Fruit fly (Drosophila melanogaster) whole organism, prepupa: ENCODE results near the gene CG15141.

Experiments used
- Blimp-1 ChIP-seq: fragments of 200-800 bp; sonication (Bioruptor generic); optimal IDR thresholded peaks from 3 replicates; lab custom pipeline; 2017; ENCODE audit warnings: missing biosample characterization, missing genetic modification characterization, mild to moderate bottlenecking, moderate library complexity, missing genetic modification reagents
- CG10631 ChIP-seq: fragments of 200-800 bp; sonication (Bioruptor generic); optimal IDR thresholded peaks from 2 replicates; lab custom pipeline; 2016; ENCODE audit warnings: missing biosample characterization, missing genetic modification characterization
- CG10669 ChIP-seq: fragments of 200-800 bp; sonication (Bioruptor generic); optimal IDR thresholded peaks from 3 replicates; lab custom pipeline; 2018; ENCODE audit warnings: missing biosample characterization, mild to moderate bottlenecking, missing genetic modification characterization, moderate library complexity
- CG11294 ChIP-seq: fragments of 200-800 bp; sonication (Bioruptor generic); IDR thresholded peaks from 2 replicates; pipeline ENCODE4 v1.3.6; 2022; ENCODE audit warnings: missing biosample characterization, missing genetic modification characterization
- CG11762 ChIP-seq: fragments of 200-800 bp; sonication (Bioruptor generic); optimal IDR thresholded peaks from 3 replicates; lab custom pipeline; 2016; ENCODE audit warnings: missing biosample characterization, missing genetic modification characterization; ENCODE audit not compliant: insufficient read depth
- CG11902 ChIP-seq: fragments of 200-800 bp; sonication (Bioruptor generic); optimal IDR thresholded peaks from 3 replicates; lab custom pipeline; 2016; ENCODE audit warnings: missing biosample characterization, missing genetic modification characterization
- CG15336 ChIP-seq: fragments of 200-800 bp; sonication (Bioruptor generic); IDR thresholded peaks from 2 replicates; pipeline ENCODE4 v1.3.6; 2022; ENCODE audit warnings: missing biosample characterization, missing genetic modification characterization
- CG3032 ChIP-seq: fragments of 200-800 bp; optimal IDR thresholded peaks from 2 replicates; lab custom pipeline; 2019; ENCODE audit warnings: missing biosample characterization, mild to moderate bottlenecking, missing genetic modification characterization, moderate library complexity
- CG32006 ChIP-seq: fragments of 200-800 bp; sonication (Bioruptor generic); optimal IDR thresholded peaks from 3 replicates; lab custom pipeline; 2017; ENCODE audit warnings: missing biosample characterization, mild to moderate bottlenecking, missing genetic modification characterization
- CG34406 ChIP-seq: fragments of 200-800 bp; sonication (Bioruptor generic); optimal IDR thresholded peaks from 3 replicates; lab custom pipeline; 2016; ENCODE audit warnings: missing biosample characterization, missing genetic modification characterization
- CG4318 ChIP-seq: fragments of 200-800 bp; sonication (Bioruptor generic); optimal IDR thresholded peaks from 3 replicates; lab custom pipeline; 2017; ENCODE audit warnings: missing biosample characterization, mild to moderate bottlenecking, missing genetic modification characterization
- CG6276 ChIP-seq: fragments of 200-800 bp; sonication (Bioruptor generic); optimal IDR thresholded peaks from 2 replicates; lab custom pipeline; 2017; ENCODE audit warnings: missing biosample characterization, mild to moderate bottlenecking, missing genetic modification characterization
- CG6792 ChIP-seq: fragments of 200-800 bp; sonication (Bioruptor generic); optimal IDR thresholded peaks from 3 replicates; lab custom pipeline; 2016; ENCODE audit warnings: missing biosample characterization, missing genetic modification characterization
- CG6808 ChIP-seq: fragments of 200-800 bp; sonication (Bioruptor generic); optimal IDR thresholded peaks from 3 replicates; lab custom pipeline; 2017; ENCODE audit warnings: missing biosample characterization, missing genetic modification characterization, mild to moderate bottlenecking, moderate library complexity, missing genetic modification reagents
- CG6854 ChIP-seq: fragments of 200-800 bp; sonication (Bioruptor generic); optimal IDR thresholded peaks from 2 replicates; lab custom pipeline; 2017; ENCODE audit warnings: missing biosample characterization, mild to moderate bottlenecking, missing genetic modification characterization
- CG7368 ChIP-seq: fragments of 200-800 bp; sonication (Bioruptor generic); optimal IDR thresholded peaks from 3 replicates; lab custom pipeline; 2016; ENCODE audit warnings: missing biosample characterization, missing genetic modification characterization
- CG8119 ChIP-seq: fragments of 200-800 bp; sonication (Bioruptor generic); IDR thresholded peaks from 3 replicates; pipeline ENCODE4 v1.3.6; 2022; ENCODE audit warnings: missing biosample characterization, missing genetic modification characterization
- CG8632 ChIP-seq: fragments of 200-800 bp; sonication (Bioruptor generic); optimal IDR thresholded peaks from 3 replicates; lab custom pipeline; 2016; ENCODE audit warnings: missing biosample characterization, missing genetic modification characterization
- Eip75B ChIP-seq: fragments of 200-800 bp; sonication (Bioruptor generic); optimal IDR thresholded peaks from 3 replicates; lab custom pipeline; 2016; ENCODE audit warnings: missing biosample characterization, missing genetic modification characterization
- Eip78C ChIP-seq: fragments of 200-800 bp; sonication (Bioruptor generic); peaks from one replicate; lab custom pipeline; 2016; ENCODE audit warnings: missing biosample characterization, missing genetic modification characterization
- Ets21C ChIP-seq: fragments of 200-800 bp; sonication (Bioruptor generic); optimal IDR thresholded peaks from 3 replicates; lab custom pipeline; 2016; ENCODE audit warnings: missing biosample characterization, missing genetic modification characterization
- Ets96B ChIP-seq: fragments of 200-800 bp; optimal IDR thresholded peaks from 2 replicates; lab custom pipeline; 2019; ENCODE audit warnings: missing biosample characterization, mild to moderate bottlenecking, missing genetic modification characterization, moderate library complexity
- Gug ChIP-seq: fragments of 200-800 bp; sonication (Bioruptor generic); IDR thresholded peaks from 2 replicates; pipeline ENCODE4 v1.3.6; 2022; ENCODE audit warnings: missing biosample characterization, missing genetic modification characterization
- Hr38 ChIP-seq: sonication (Bioruptor generic); optimal IDR thresholded peaks from 2 replicates; lab custom pipeline; 2016; ENCODE audit warnings: missing biosample characterization, missing genetic modification characterization
- Hr39 ChIP-seq: fragments of 200-800 bp; sonication (Bioruptor generic); optimal IDR thresholded peaks from 2 replicates; lab custom pipeline; 2016; ENCODE audit warnings: missing biosample characterization, missing genetic modification characterization
- Hr4 ChIP-seq: fragments of 200-800 bp; sonication (Bioruptor generic); optimal IDR thresholded peaks from 3 replicates; lab custom pipeline; 2016; ENCODE audit warnings: missing biosample characterization, missing genetic modification characterization
- Met ChIP-seq: fragments of 200-800 bp; sonication (Bioruptor generic); optimal IDR thresholded peaks from 3 replicates; lab custom pipeline; 2016; ENCODE audit warnings: missing biosample characterization, missing genetic modification characterization
- Sox102F ChIP-seq: fragments of 200-800 bp; sonication (Bioruptor generic); optimal IDR thresholded peaks from 2 replicates; lab custom pipeline; 2016; ENCODE audit warnings: missing biosample characterization, mild to moderate bottlenecking, missing genetic modification characterization
- Sox14 ChIP-seq: fragments of 200-800 bp; sonication (Bioruptor generic); optimal IDR thresholded peaks from 3 replicates; lab custom pipeline; 2016; ENCODE audit warnings: missing biosample characterization, missing genetic modification characterization
- Sox15 ChIP-seq: fragments of 200-800 bp; sonication (Bioruptor generic); optimal IDR thresholded peaks from 3 replicates; lab custom pipeline; 2016; ENCODE audit warnings: missing biosample characterization, missing genetic modification characterization
- acj6 ChIP-seq: fragments of 200-800 bp; sonication (Bioruptor generic); optimal IDR thresholded peaks from 3 replicates; lab custom pipeline; 2016; ENCODE audit warnings: missing biosample characterization, missing genetic modification characterization
- cyc ChIP-seq: fragments of 200-800 bp; sonication (Bioruptor generic); optimal IDR thresholded peaks from 3 replicates; lab custom pipeline; 2016; ENCODE audit warnings: missing biosample characterization, missing genetic modification characterization
- dac ChIP-seq: fragments of 200-800 bp; sonication (Bioruptor generic); optimal IDR thresholded peaks from 2 replicates; lab custom pipeline; 2017; ENCODE audit warnings: missing biosample characterization, mild to moderate bottlenecking, missing genetic modification characterization
- dsx ChIP-seq: fragments of 200-800 bp; optimal IDR thresholded peaks from 3 replicates; lab custom pipeline; 2019; ENCODE audit warnings: missing biosample characterization, mild to moderate bottlenecking, missing genetic modification characterization, moderate library complexity; ENCODE audit not compliant: poor library complexity, severe bottlenecking
- eg ChIP-seq: fragments of 200-800 bp; sonication (Bioruptor generic); IDR thresholded peaks from 3 replicates; pipeline ENCODE4 v1.3.6; 2022; ENCODE audit warnings: missing biosample characterization, missing genetic modification characterization
- fd59A ChIP-seq: fragments of 200-800 bp; sonication (Bioruptor generic); optimal IDR thresholded peaks from 2 replicates; lab custom pipeline; 2017; ENCODE audit warnings: missing biosample characterization, mild to moderate bottlenecking, missing genetic modification characterization, missing genetic modification reagents
- fd85E ChIP-seq: fragments of 200-800 bp; sonication (Bioruptor generic); optimal IDR thresholded peaks from 3 replicates; lab custom pipeline; 2016; ENCODE audit warnings: missing biosample characterization, missing genetic modification characterization
- fkh ChIP-seq: fragments of 200-800 bp; sonication (Bioruptor generic); optimal IDR thresholded peaks from 3 replicates; lab custom pipeline; 2017; ENCODE audit warnings: missing biosample characterization, mild to moderate bottlenecking, missing genetic modification characterization, moderate library complexity
- lz ChIP-seq: fragments of 200-800 bp; sonication (Bioruptor generic); optimal IDR thresholded peaks from 3 replicates; lab custom pipeline; 2016; ENCODE audit warnings: missing biosample characterization, missing genetic modification characterization
- net ChIP-seq: fragments of 200-800 bp; sonication (Bioruptor generic); optimal IDR thresholded peaks from 3 replicates; lab custom pipeline; 2016; ENCODE audit warnings: missing biosample characterization, missing genetic modification characterization
- pdm3 ChIP-seq: fragments of 200-800 bp; sonication (Bioruptor generic); optimal IDR thresholded peaks from 3 replicates; lab custom pipeline; 2016; ENCODE audit warnings: missing biosample characterization, missing genetic modification characterization
- salr ChIP-seq, 2 experiments: fragments of 200-800 bp; sonication (Bioruptor generic); optimal IDR thresholded peaks; 3 replicates each; lab custom pipeline; 2016 to 2018; ENCODE audit warnings: missing biosample characterization in 2 of 2, missing genetic modification characterization in 2 of 2, mild to moderate bottlenecking in 1 of 2
- spab ChIP-seq: fragments of 200-800 bp; sonication (Bioruptor generic); optimal IDR thresholded peaks from 2 replicates; lab custom pipeline; 2017; ENCODE audit warnings: missing biosample characterization, mild to moderate bottlenecking, missing genetic modification characterization, missing genetic modification reagents
- ss ChIP-seq, 2 experiments: fragments of 200-800 bp; sonication (Bioruptor generic); optimal IDR thresholded peaks; 2 replicates in 1 of 2; 3 replicates in 1 of 2; lab custom pipeline; 2017 to 2018; ENCODE audit warnings: mild to moderate bottlenecking in 2 of 2, missing biosample characterization in 2 of 2, missing genetic modification characterization in 2 of 2, moderate library complexity in 1 of 2
- svp ChIP-seq: fragments of 200-800 bp; sonication (Bioruptor generic); peaks from one replicate; lab custom pipeline; 2016; ENCODE audit warnings: missing biosample characterization, missing genetic modification characterization
- topi ChIP-seq: fragments of 200-800 bp; sonication (Bioruptor generic); optimal IDR thresholded peaks from 3 replicates; lab custom pipeline; 2016; ENCODE audit warnings: missing biosample characterization, missing genetic modification characterization
- vri ChIP-seq: fragments of 200-800 bp; sonication (Bioruptor generic); optimal IDR thresholded peaks from 3 replicates; lab custom pipeline; 2016; ENCODE audit warnings: missing biosample characterization, mild to moderate bottlenecking, missing genetic modification characterization

Gene CG15141

DNA sequence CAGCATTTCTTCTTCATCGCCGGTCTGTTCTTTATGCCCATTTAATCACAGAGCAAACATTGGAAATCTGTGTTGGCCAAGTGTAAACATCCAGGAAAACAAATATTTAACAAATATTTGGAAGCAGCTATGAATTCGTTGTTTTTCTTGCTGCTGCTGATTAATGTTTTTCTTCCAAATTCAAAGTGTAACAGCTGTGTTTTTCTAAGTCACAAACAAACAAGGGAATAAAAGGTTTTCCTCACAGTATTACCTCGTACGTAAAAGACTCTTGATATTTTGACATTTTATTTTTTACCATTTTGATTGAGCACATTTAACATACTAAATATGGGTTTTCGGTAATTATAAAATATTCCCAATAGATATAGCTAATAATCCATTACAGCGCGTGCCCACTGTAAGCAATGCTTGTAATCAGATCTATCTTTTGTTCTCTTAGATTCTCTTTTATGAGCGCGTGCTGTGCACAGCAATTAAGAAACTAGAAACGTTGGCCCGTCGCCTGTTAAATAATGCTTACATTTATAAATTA lies 31.6 kb upstream of the CG15141 start (continued):
- TF ChIP-seq CG4318 (GFP tag; lab: Kevin White, UChicago) (peak; percentile 77), pdm3 (peak; percentile 83), CG6792 (GFP tag; lab: Kevin White, UChicago) (peak; percentile 61), CG8119 (peak; percentile 80), fd85E (GFP tag; lab: Kevin White, UChicago) (peak; percentile 48), Met (peak; percentile 71), vri (GFP tag; lab: Kevin White, UChicago) (peak; percentile 47), Gug (GFP tag; lab: Robert Waterston, UW) (peak; percentile 87), CG32006 (GFP tag; lab: Kevin White, UChicago) (peak; percentile 81), Eip75B (GFP tag; lab: Kevin White, UChicago) (peak; percentile 71), spab (GFP tag; lab: Kevin White, UChicago) (peak; percentile 42), Sox15 (peak; percentile 36), CG11762 (peak; percentile 51), Hr38 (GFP tag; lab: Kevin White, UChicago) (no peak), Ets96B (peak; percentile 62), CG6854 (GFP tag; lab: Kevin White, UChicago) (no peak), cyc (GFP tag; lab: Kevin White, UChicago) (peak; percentile 68), salr (GFP tag; optimal IDR thresholded peaks at IDR 0.05; lab: Kevin White, UChicago) (peak; percentile 22 to 68), net (GFP tag; lab: Kevin White, UChicago) (peak; percentile 79), Sox102F (GFP tag; lab: Kevin White, UChicago) (peak; percentile 50), CG11294 (GFP tag; lab: Robert Waterston, UW) (peak; percentile 84)

DNA sequence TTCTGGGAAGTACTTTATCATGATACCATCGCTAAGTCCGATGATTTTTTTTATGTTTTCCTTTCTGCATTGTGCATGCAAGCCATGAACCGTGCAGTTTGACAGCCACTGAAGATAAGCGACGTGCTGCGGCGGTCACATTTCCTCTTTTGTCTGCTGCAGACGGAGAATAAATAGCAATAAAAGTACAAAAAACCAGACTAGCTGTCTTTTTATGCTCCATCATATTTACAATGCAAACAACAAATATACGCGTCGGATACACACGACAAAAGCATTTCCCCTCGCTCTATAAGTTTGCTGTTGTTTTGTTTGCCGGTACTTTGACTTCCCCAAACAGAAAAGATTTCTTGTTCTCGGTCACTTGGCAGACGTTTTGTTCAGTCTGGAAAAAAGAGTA lies 30.6 kb upstream of the CG15141 start:
- TF ChIP-seq dsx (peak; percentile 51), CG34406 (peak; percentile 11), Hr39 (GFP tag; lab: Kevin White, UChicago) (no peak), Eip78C (GFP tag; lab: Kevin White, UChicago) (peak; percentile 87), CG6792 (GFP tag; lab: Kevin White, UChicago) (peak; percentile 29), spab (GFP tag; lab: Kevin White, UChicago) (peak; percentile 64), CG10631 (GFP tag; lab: Kevin White, UChicago) (peak; percentile 53), CG6276 (GFP tag; lab: Kevin White, UChicago) (peak; percentile 29), Met (no peak), topi (GFP tag; lab: Kevin White, UChicago) (no peak), Ets21C (GFP tag; lab: Kevin White, UChicago) (no peak), CG11902 (GFP tag; lab: Kevin White, UChicago) (no peak), lz (no peak), Sox14 (GFP tag; lab: Kevin White, UChicago) (peak; percentile 39), pdm3 (peak; percentile 4), CG8632 (no peak), net (GFP tag; lab: Kevin White, UChicago) (peak; percentile 26), Ets96B (peak; percentile 37), CG7368 (no peak), fd59A (GFP tag; lab: Kevin White, UChicago) (peak; percentile 22), Hr38 (GFP tag; lab: Kevin White, UChicago) (no peak), fkh (GFP tag; lab: Kevin White, UChicago) (peak; percentile 93), ss (GFP tag; optimal IDR thresholded peaks at IDR 0.05; lab: Kevin White, UChicago) (peak; percentile 52 to 74), eg (GFP tag; lab: Robert Waterston, UW) (peak; percentile 38; the same call in 1 of the 3 replicates), Hr4 (GFP tag; lab: Kevin White, UChicago) (no peak), Blimp-1 (GFP tag; lab: Kevin White, UChicago) (no peak), CG11294 (GFP tag; lab: Robert Waterston, UW) (no peak), svp (GFP tag; lab: Kevin White, UChicago) (peak; percentile 45), dac (GFP tag; lab: Kevin White, UChicago) (no peak), cyc (GFP tag; lab: Kevin White, UChicago) (no peak), CG15336 (GFP tag; lab: Robert Waterston, UW) (0 out of 2 replicates have a peak, but pooled peaks have one; percentile 19), Gug (GFP tag; lab: Robert Waterston, UW) (no peak), CG8119 (0 out of 3 replicates have a peak, but pooled peaks have one; percentile 22), CG10669 (GFP tag; lab: Kevin White, UChicago) (peak; percentile 50), CG11762 (no peak), CG32006 (GFP tag; lab: Kevin White, UChicago) (peak; percentile 16), Sox102F (GFP tag; lab: Kevin White, UChicago) (no peak), Eip75B (GFP tag; lab: Kevin White, UChicago) (peak; percentile 26), acj6 (GFP tag; lab: Kevin White, UChicago) (no peak), CG6808 (GFP tag; lab: Kevin White, UChicago) (peak; percentile 58), CG3032 (tag; lab: Kevin White, UChicago) (peak; percentile 6)
